Fruit fly (Drosophila melanogaster): ENCODE measurements around the gene Sol1.

The Sol1 gene

DNA sequence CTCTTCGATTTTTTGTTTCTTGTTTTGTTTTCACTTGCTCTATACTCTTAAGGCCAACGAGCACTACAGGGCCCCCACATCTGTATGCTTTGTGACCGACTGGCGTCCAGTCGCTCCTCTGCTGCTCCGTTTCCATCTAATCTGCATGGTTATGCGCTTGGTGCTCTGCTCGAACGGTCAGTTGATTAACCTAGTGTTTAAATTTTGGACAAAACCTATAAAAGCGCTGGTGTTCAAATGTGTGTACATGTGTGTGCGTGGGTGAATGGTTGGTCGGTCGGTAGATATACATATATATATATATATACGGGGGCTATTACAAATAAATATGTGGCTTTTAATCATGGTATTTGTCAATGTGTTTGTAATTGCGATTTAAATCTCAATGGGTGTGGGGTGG, 37.9 kb downstream of the Sol1 start:
- TF ChIP-seq CG17801 (GFP tag; optimal IDR thresholded peaks at IDR 0.05; ENCODE audit: partially characterized antibody), result no peak

DNA sequence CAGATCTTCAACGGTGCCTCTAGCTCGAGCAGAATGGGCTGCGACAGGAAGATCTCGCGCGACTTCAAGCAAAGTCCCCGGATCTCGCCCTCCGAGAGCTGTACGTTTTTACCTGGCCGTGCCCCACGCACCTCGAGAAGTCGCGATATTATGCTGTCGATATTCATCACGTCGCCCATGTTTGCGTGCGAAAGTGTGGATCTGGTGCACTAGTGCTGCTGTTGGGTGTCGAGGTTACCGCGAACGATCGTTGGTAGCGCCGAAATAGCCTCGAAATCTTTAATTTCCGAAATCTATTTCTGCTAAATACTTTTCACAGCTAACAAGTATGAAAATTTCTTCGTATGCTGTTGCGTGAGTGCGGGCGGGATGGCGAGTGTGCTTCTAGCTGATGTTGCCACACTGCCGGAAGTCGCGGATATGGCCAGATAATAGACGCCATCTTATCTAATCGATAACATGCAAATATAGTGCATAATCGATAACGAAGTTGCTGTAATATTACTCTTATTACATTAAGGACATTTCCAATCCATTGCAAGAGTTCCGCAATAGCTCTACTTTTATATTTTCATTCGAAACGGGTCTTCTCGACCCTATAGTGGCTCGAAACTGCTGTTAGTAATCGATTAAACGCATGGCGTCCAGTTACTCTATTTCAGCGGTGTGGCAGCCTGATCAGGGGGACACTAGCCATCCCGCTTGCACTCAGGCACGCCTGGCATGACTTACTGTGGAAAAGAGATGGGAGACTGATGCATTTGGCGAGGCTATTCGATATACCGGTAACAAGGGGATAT, 39.7 kb downstream of the Sol1 start, which contains the start of gene Pp1-87B:
Gene Pp1-87B (minus strand): TSS at position 408 of the 800 bp plus-strand sequence.
- no peak for TF ChIP-seq CG17801 (GFP tag; optimal IDR thresholded peaks at IDR 0.05; ENCODE audit: partially characterized antibody)

DNA sequence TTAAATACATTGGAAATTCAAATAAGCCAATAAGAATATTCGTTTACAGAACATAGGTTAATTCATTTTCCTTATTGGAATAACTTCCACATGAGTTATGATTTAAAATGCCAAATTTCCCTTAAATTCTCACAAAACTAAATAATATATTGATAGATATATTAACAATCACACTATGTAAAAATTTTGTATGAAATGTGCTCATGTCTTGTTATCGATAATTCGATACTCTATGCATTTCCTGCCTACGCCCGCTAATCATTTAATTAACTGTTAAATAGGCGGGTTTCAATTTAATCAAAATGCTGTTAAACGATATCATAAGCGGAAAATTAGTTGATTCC, 40.2 kb downstream of the Sol1 start, which contains the start of gene NANS:
Gene NANS (plus strand): TSS at position 269 of the 344 bp plus-strand sequence.
- TF ChIP-seq CG17801 (GFP tag; optimal IDR thresholded peaks at IDR 0.05; ENCODE audit: partially characterized antibody), result no peak

DNA sequence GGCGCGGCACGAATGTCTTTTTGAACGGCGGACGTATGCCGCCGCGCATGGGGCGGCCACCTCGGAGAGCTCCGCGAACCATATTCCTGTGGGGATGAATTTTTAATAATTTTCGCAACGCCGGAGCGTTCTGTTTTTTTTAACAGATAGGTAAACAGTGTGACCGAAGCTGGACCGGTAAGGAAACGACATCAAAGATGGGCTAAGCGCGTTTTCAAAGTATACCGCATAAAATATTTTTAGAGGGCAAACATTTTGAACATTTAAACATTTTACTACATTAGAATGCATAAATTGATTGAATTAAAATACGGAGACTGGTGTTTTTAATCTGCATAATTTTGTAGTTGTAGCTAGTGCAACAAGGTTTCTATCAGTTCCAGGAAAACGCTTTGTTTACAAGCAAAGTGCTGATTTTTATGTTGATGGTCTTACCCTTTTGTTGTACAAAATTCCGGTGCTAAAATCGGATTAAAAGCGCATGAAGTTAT, 43.1 kb downstream of the Sol1 start, which contains the start of the genes CG5641 and CG5245:
Gene CG5641 (minus strand): TSS at position 163 of the 491 bp plus-strand sequence.
Gene CG5245 (plus strand): TSS at position 441 of the 491 bp plus-strand sequence.
- TF ChIP-seq CG17801 (GFP tag; optimal IDR thresholded peaks at IDR 0.05; ENCODE audit: partially characterized antibody), result no peak

DNA sequence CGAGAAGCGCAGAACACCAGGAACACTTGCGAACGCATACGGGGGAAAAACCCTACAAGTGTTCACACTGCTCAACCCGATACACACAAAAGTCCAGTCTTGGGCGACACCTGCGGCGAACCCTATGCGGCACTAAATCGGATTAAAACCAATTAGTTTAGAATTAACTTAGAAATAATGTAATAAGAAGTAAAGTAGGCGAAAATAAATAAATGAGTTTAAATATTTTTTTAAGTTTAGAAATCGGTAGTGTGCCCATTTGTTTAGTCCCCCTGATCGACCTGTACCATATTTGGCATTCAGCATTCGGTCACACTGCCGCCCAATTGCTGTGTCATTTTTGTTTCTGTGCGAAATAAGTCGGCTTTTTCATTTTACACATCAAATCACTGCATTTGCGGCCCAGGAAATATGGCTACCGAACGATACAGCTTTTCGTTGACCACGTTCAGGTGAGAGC, 45.0 kb downstream of the Sol1 start, which contains the start of gene Prosalpha2:
Gene Prosalpha2 (plus strand): TSS at position 292 of the 460 bp plus-strand sequence.
- TF ChIP-seq CG17801 (GFP tag; optimal IDR thresholded peaks at IDR 0.05; ENCODE audit: partially characterized antibody), result peak; percentile 21

DNA sequence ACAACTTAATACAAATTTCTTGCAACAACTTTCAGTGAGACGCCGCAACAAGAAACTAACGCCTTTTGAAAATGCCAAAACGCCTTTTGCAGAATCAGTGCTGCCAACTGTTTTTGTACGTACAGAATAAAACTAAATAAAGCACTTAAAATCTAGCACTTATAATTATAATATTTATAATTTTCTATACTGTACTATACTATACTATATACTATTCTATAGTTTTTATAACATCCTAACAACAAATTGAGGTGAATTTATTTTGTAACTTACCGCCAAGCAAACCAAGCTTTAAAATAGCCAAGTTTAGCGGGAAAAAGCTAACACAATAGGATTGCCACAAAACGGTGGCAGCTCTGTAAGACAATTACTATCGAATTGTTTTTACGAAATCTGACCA, 47.7 kb downstream of the Sol1 start, which contains the start of the genes Aos1 and Srlp:
Gene Aos1 (minus strand): TSS at position 59 of the 400 bp plus-strand sequence.
Gene Srlp (plus strand): TSS at position 335 of the 400 bp plus-strand sequence.
- peak; percentile 52 for TF ChIP-seq CG17801 (GFP tag; optimal IDR thresholded peaks at IDR 0.05; ENCODE audit: partially characterized antibody)

DNA sequence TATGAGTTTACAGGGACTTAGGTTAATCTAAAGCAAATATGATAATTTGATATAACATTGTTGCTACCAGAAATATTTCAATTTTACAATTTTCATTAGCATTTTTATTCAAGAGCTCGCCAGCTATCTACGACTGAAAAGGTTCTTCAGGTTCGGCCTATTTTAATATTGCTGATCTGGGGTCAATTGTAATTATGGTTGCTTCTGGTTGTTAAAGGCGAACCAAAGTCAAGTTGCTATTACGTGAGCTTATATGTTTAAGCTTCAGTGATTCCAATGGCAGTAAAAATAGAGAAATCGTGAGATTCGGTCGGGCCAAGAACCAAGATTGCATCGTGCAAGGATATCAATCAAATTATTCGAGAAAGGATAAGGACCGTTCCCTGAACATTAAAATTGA, 49.9 kb downstream of the Sol1 start, which contains the start of gene Desat2:
Gene Desat2 (plus strand): TSS at position 301 of the 400 bp plus-strand sequence.
- no peak for TF ChIP-seq CG17801 (GFP tag; optimal IDR thresholded peaks at IDR 0.05; ENCODE audit: partially characterized antibody)

DNA sequence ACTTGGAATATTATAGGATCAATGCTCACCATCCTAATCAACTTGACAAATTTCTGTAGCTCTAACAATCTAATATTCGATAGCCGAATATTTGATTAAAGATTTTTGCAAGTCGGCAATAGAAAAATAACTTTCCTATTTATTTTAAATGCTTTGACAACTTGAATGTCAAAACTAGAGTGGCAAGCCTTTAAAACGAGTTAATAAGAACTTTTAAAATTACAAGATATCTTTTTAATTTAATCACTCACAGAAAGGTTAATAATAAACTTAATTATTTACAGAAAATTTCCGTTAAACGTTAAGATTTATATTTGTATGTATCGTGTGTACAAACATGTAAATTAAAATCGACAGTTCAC, 53.0 kb downstream of the Sol1 start, which contains the start of the genes CG17207 and CG46427:
Gene CG17207 (minus strand): TSS at position 101 of the 362 bp plus-strand sequence.
Gene CG46427 (minus strand): TSS at position 101 of the 362 bp plus-strand sequence.
- no peak for TF ChIP-seq CG17801 (GFP tag; optimal IDR thresholded peaks at IDR 0.05; ENCODE audit: partially characterized antibody)

DNA sequence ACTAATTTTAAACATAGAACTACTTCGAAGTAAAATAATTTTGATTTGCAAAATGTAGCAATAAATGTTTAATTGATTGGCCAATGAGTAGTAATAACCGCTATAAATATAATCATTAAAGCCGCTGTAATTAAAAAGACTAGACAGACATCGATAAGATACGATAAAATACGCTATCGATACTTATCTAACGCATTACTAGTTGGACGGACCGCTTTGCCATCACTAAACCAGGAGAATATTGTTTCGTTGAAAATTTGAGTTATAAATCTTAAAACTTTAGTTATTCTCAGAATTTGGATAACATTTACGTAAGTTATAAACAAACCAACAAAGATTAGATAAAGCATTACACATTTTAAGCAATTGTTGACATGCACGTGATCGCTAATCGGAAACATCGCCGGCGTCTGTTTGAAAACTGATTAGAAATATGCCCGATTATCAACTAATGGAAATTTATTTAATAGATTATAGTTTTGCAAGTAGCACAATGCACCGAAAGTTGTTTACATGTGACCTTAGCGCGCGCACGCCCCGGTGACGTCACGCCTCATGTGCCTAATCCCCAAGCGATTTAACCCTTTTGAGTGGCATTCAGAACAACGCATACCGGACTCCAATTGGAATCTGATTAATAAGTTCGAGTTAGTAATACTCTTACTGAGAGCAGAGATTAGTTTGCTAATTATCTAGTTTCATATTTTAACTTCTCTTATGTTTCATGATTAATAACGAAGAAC, 53.5 kb downstream of the Sol1 start, which contains the start of gene Desat1:
Gene Desat1 (plus strand): TSS at position 200 of the 743 bp plus-strand sequence.
- TF ChIP-seq CG17801 (GFP tag; optimal IDR thresholded peaks at IDR 0.05; ENCODE audit: partially characterized antibody), result peak; percentile 3

DNA sequence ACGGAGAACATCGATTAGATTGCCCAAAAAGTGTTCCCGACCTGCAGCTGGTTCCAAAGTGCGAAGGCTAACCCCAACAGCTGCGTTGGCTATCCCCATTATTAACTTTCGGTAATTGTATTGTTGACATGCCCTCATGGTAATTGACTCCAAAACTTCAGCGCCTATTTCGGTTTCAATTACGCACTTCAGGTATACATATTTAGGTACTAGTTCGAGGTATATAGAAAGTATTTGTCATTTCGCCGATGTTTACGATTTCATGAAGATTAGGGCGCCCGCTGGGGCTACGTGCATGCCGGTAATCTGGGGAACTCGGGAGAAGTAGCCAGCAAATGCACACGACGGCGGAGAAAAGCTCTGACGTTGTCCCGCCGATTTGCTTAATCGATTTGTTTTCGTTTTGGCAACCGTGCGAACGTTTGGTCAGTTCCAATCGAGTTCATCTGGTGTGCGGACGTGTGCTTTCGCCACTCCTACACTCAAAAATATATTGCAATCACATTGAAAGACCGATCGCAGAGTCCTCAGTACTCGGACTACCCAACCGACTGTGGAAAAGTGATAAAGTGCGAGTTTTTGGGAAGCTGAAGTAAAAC, 55.1 kb downstream of the Sol1 start:
- TF ChIP-seq CG17801 (GFP tag; optimal IDR thresholded peaks at IDR 0.05; ENCODE audit: partially characterized antibody), result no peak

DNA sequence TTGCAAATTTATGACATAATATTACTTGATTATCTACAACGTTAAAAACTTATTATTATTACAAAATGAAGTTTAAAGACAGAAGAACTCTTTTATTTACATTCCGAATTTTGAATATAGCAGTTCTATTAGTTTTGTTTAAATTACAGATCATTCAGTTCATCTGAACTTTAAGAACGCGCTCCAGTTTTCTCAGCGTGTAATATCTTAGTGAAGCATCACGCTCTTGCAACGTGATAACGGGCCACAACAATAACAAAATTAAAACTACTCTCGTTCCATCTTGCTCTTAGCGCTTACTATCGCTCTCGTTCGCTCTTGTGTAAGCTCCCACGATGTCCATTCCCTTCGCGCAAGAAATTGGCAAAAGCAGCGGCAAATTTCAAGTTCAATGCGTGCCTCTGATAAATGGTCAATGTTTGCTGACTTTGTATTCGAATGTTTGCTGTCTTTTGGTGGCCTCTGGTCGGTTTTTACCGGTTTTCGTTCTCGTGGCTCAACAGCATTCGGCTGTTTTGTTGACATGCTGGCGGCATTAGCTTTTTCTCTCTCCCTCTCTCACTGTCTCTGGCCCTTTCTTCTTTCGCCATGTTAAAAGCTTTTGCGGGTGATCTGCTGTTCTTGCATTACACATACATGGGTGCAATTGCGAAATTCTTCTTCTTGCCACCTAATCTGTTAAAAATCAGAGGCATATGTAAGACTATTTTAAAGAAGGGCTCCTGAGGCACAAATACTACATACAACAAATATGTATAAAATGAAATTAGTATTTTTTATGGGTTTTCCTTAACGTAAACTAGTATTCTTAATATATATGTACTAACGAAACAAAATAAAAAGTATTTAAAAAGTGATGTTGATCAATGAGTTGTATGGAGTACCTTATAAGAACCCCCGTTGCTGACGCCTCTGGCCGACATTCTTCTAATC, 56.8 kb downstream of the Sol1 start:
- TF ChIP-seq CG17801 (GFP tag; optimal IDR thresholded peaks at IDR 0.05; ENCODE audit: partially characterized antibody), result peak; percentile 87

DNA sequence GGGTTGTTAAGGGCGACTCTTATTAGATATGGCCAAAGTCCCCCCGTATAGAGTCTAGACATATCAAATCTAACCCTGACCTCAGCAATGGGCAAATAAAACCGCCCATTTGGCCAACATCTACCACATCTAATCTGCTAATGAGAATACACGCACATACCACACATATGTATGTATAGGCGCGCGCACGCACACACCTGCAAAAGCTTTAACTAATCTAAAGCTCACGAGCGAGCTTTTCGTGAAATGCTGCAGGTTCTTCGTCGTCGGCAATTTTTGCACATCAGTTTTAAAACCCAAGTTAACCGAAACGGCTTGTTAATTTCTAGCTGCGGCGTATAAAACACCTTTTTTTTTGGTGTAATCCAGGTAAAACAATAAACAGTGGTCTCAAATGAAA, 57.7 kb downstream of the Sol1 start:
- no peak for TF ChIP-seq CG17801 (GFP tag; optimal IDR thresholded peaks at IDR 0.05; ENCODE audit: partially characterized antibody)

DNA sequence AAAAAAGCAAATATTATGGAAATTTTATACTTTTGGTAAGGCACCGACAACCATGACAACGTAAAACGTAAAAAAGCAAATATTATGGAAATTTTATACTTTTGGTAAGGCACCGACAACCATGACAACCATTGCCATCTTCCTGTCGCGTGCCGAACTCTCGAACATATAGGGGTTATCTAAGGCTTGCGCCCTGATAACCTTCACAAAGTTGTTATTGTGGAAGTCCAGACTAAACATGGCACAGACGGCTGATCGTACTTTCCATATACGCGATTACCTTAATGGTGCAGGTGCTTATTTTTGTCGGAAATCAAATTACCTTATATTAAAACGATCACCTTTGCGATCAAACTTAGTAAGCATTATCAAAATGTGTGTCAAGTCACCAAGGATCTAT, 59.4 kb downstream of the Sol1 start:
- no peak for TF ChIP-seq CG17801 (GFP tag; optimal IDR thresholded peaks at IDR 0.05; ENCODE audit: partially characterized antibody)

Data from ovary, adult (tissue).